Fruit fly (Drosophila melanogaster): ENCODE measurements around the gene CG17776.

Gene CG17776

DNA sequence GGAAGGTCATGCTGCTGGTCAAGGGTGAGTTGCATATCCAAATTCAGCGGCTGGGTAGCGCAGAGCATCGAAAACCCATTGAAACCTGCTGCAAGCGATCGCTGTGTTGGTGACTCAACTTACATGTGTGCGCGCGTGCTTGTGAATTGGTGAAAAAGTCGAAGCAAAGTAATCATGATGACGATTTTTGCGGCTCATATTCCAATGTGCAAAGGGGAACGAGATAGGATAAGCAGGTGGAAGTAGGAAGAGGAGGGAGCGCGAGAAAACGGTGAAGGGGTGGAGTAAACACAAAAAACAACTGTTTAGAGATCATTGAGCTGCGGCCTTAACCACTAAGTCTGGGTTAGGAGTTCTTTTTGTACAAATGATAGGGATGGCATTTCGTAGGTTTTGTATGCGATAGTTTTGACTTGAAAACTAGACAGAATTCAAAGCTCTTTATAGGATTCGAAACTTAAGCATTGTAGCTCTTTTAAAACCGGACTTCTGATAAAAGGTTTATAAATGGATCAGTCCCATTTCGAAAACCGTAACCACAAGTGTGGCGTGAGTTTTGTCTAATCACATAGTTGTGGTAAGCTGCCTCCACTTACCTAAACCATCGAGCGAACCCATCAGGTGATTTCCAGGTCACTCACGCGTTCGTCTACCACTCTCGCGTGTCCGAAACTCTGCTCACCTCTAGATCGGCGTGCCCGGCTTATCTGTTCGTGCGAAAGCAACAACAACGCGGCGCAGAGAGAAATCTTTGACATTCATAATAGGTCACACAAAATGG lies 38.6 kb upstream of the CG17776 start (continued):
- TF ChIP-seq CG11696 (GFP tag; IDR thresholded peaks at IDR 0.05), result no peak
- TF ChIP-seq zfh2 (GFP tag; optimal IDR thresholded peaks at IDR 0.05), result peak; percentile 60
- no peak for TF ChIP-seq CG7987 (GFP tag; optimal IDR thresholded peaks at IDR 0.05)
- TF ChIP-seq Drgx (GFP tag; IDR thresholded peaks at IDR 0.05), result peak; percentile 33; the same call in 1 of the 2 replicates
- TF ChIP-seq CG33557 (GFP tag; optimal IDR thresholded peaks at IDR 0.05), result peak; percentile 42
- TF ChIP-seq zfh1 (GFP tag; IDR thresholded peaks at IDR 0.05), result peak; percentile 12; the same call in 1 of the 3 replicates
- TF ChIP-seq CG16815 (GFP tag; optimal IDR thresholded peaks at IDR 0.05), result peak; percentile 11
- no peak for TF ChIP-seq CG10959 (GFP tag; IDR thresholded peaks at IDR 0.05)
- no peak for TF ChIP-seq CG8290 (GFP tag; optimal IDR thresholded peaks at IDR 0.05)
- TF ChIP-seq CG8290 (tag; optimal IDR thresholded peaks at IDR 0.05), result peak; percentile 13 to 19
- TF ChIP-seq crp (GFP tag; optimal IDR thresholded peaks at IDR 0.05), result peak in 1 of 2 experiments; percentile 39
- TF ChIP-seq NfI (GFP tag; optimal IDR thresholded peaks at IDR 0.05), result peak; percentile 23
- no peak for TF ChIP-seq otp (GFP tag; IDR thresholded peaks at IDR 0.05)
- TF ChIP-seq CG13424 (tag; optimal IDR thresholded peaks at IDR 0.05), result peak; percentile 47
- no peak for TF ChIP-seq CTCF (GFP tag; optimal IDR thresholded peaks at IDR 0.05)
- peak; percentile 55 for TF ChIP-seq kni (GFP tag; optimal IDR thresholded peaks at IDR 0.05)
- no peak for TF ChIP-seq so (GFP tag; IDR thresholded peaks at IDR 0.05)
- no peak for TF ChIP-seq ase (GFP tag; IDR thresholded peaks at IDR 0.05)
- TF ChIP-seq Chrac-16 (GFP tag; optimal IDR thresholded peaks at IDR 0.05), result no peak
- no peak for TF ChIP-seq CG9797 (GFP tag; optimal IDR thresholded peaks at IDR 0.05)
- peak; percentile 87 for TF ChIP-seq Scr (GFP tag; IDR thresholded peaks at IDR 0.05; ENCODE audit: partially characterized antibody)
- no peak for TF ChIP-seq ATbp (GFP tag; optimal IDR thresholded peaks at IDR 0.05)
- peak; percentile 45 for TF ChIP-seq slbo (GFP tag; IDR thresholded peaks at IDR 0.05)
- no peak for TF ChIP-seq Awh (GFP tag; IDR thresholded peaks at IDR 0.05)
- TF ChIP-seq CG17186 (GFP tag; optimal IDR thresholded peaks at IDR 0.05), result no peak
- no peak for TF ChIP-seq CG17612 (GFP tag; IDR thresholded peaks at IDR 0.05)
- TF ChIP-seq CG8281 (tag; optimal IDR thresholded peaks at IDR 0.05), result no peak
- peak; percentile 25 for TF ChIP-seq CG12155 (GFP tag; optimal IDR thresholded peaks at IDR 0.05)
- TF ChIP-seq CG12659 (GFP tag; optimal IDR thresholded peaks at IDR 0.05), result peak; percentile 21
- TF ChIP-seq CG43689 (GFP tag; IDR thresholded peaks at IDR 0.05), result no peak
- TF ChIP-seq dmrt11E (tag; optimal IDR thresholded peaks at IDR 0.05), result peak; percentile 31
- peak; percentile 7 for TF ChIP-seq caup (GFP tag; optimal IDR thresholded peaks at IDR 0.05; ENCODE audit: severe bottlenecking)
- no peak for TF ChIP-seq cad (GFP tag; optimal IDR thresholded peaks at IDR 0.05)
- TF ChIP-seq Doc3 (GFP tag; IDR thresholded peaks at IDR 0.05; ENCODE audit: partially characterized antibody), result peak; percentile 78
- TF ChIP-seq ken (GFP tag; IDR thresholded peaks at IDR 0.05), result no peak
- TF ChIP-seq CG3995 (GFP tag; optimal IDR thresholded peaks at IDR 0.05), result peak; percentile 73
- TF ChIP-seq Aef1 (GFP tag; IDR thresholded peaks at IDR 0.05), result peak; percentile 46; the same call in 1 of the 3 replicates
- TF ChIP-seq CG15479 (GFP tag; optimal IDR thresholded peaks at IDR 0.05), result peak; percentile 27
- TF ChIP-seq Fer3 (tag; optimal IDR thresholded peaks at IDR 0.05), result peak; percentile 7
- TF ChIP-seq dm (GFP tag; optimal IDR thresholded peaks at IDR 0.05), result no peak
- peak; percentile 9 for TF ChIP-seq CG9437 (GFP tag; optimal IDR thresholded peaks at IDR 0.05)
- TF ChIP-seq esg (GFP tag; conservative IDR thresholded peaks at IDR 0.05), result 0 out of 2 replicates have a peak, but pooled peaks have one; percentile 35
- no peak for TF ChIP-seq exex (tag; optimal IDR thresholded peaks at IDR 0.05)
- TF ChIP-seq Opbp (GFP tag; IDR thresholded peaks at IDR 0.05; ENCODE audit: partially characterized antibody), result 0 out of 3 replicates have a peak, but pooled peaks have one; percentile 22
- peak; percentile 60 for TF ChIP-seq CG9727 (GFP tag; optimal IDR thresholded peaks at IDR 0.05)
- peak; percentile 51; the same call in 1 of the 3 replicates for TF ChIP-seq CG17361 (GFP tag; IDR thresholded peaks at IDR 0.05)
- no peak for TF ChIP-seq bowl (GFP tag; IDR thresholded peaks at IDR 0.05)
- TF ChIP-seq CG9932 (GFP tag; IDR thresholded peaks at IDR 0.05), result peak; percentile 63; the same call in 1 of the 2 replicates
- no peak for TF ChIP-seq Lim3 (GFP tag; IDR thresholded peaks at IDR 0.05)
- no peak for TF ChIP-seq Ada2b (GFP tag; IDR thresholded peaks at IDR 0.05)
